Worm (Caenorhabditis elegans) whole organism, L2 larva: ENCODE measurements around the gene srh-222.

Source experiments
- F13H6.1 ChIP-seq: sonication (generic microtip); optimal IDR thresholded peaks from 2 replicates; lab custom pipeline; 2016; ENCODE audit warnings: missing genetic modification characterization, missing compliant biosample characterization
- R02D3.7 ChIP-seq: fragments of 150-350 bp; optimal IDR thresholded peaks from 2 replicates; lab custom pipeline; 2014; ENCODE audit warnings: missing biosample characterization, missing genetic modification characterization
- Y55F3AM.14 ChIP-seq: fragments of 200-800 bp; sonication (Bioruptor generic); optimal IDR thresholded peaks from 2 replicates; lab custom pipeline; 2018; ENCODE audit warnings: mild to moderate bottlenecking, missing genetic modification characterization, missing compliant biosample characterization
- ZK546.5 ChIP-seq: sonication (generic microtip); optimal IDR thresholded peaks from 2 replicates; lab custom pipeline; 2017; ENCODE audit warnings: missing biosample characterization, missing genetic modification characterization
- alr-1 ChIP-seq: fragments of 150-350 bp; optimal IDR thresholded peaks from 2 replicates; lab custom pipeline; 2014; ENCODE audit warnings: missing biosample characterization, missing genetic modification characterization
- ama-1 ChIP-seq: fragments of 150-350 bp; optimal IDR thresholded peaks from 2 replicates; lab custom pipeline; 2018; ENCODE audit warnings: inconsistent platforms
- ceh-16 ChIP-seq: fragments of 150-350 bp; optimal IDR thresholded peaks from 2 replicates; lab custom pipeline; 2014; ENCODE audit warnings: missing biosample characterization, missing genetic modification characterization
- ceh-82 ChIP-seq: fragments of 150-350 bp; optimal IDR thresholded peaks from 2 replicates; lab custom pipeline; 2014; ENCODE audit warnings: missing biosample characterization, missing genetic modification characterization
- crh-2 ChIP-seq: sonication (generic microtip); optimal IDR thresholded peaks from 2 replicates; lab custom pipeline; 2017; ENCODE audit warnings: missing biosample characterization, missing genetic modification characterization
- dmd-4 ChIP-seq: sonication (generic microtip); optimal IDR thresholded peaks from 2 replicates; lab custom pipeline; 2017; ENCODE audit warnings: missing biosample characterization, missing genetic modification characterization
- egl-27 ChIP-seq: sonication (generic microtip); optimal IDR thresholded peaks from 3 replicates; lab custom pipeline; 2017; ENCODE audit warnings: missing biosample characterization, missing genetic modification reagents, missing genetic modification characterization
- fos-1 ChIP-seq: fragments of 150-350 bp; optimal IDR thresholded peaks from 2 replicates; lab custom pipeline; 2014; ENCODE audit warnings: missing biosample characterization, missing genetic modification characterization
- gmeb-1 ChIP-seq: fragments of 150-350 bp; optimal IDR thresholded peaks from 2 replicates; lab custom pipeline; 2014; ENCODE audit warnings: missing biosample characterization, missing genetic modification characterization
- lin-13 ChIP-seq: fragments of 150-350 bp; optimal IDR thresholded peaks from 2 replicates; lab custom pipeline; 2014; ENCODE audit warnings: missing biosample characterization, missing genetic modification reagents, missing genetic modification characterization
- lin-39 ChIP-seq: fragments of 150-350 bp; optimal IDR thresholded peaks from 2 replicates; lab custom pipeline; 2014; ENCODE audit warnings: missing biosample characterization, missing genetic modification reagents, missing genetic modification characterization
- lsy-2 ChIP-seq, 2 experiments: fragments of 150-350 bp in 1 of 2; sonication (generic microtip) in 1 of 2; optimal IDR thresholded peaks; 2 replicates each; lab custom pipeline; 2014 to 2017; ENCODE audit warnings: missing biosample characterization in 2 of 2, missing genetic modification characterization in 2 of 2
- mab-5 ChIP-seq: fragments of 150-350 bp; optimal IDR thresholded peaks from 2 replicates; lab custom pipeline; 2014; ENCODE audit warnings: missing biosample characterization, missing genetic modification characterization
- mbf-1 ChIP-seq: sonication (generic microtip); optimal IDR thresholded peaks from 2 replicates; lab custom pipeline; 2017; ENCODE audit warnings: missing biosample characterization, missing genetic modification characterization
- mdl-1 ChIP-seq, 2 experiments: fragments of 150-350 bp in 1 of 2; sonication (generic microtip) in 1 of 2; optimal IDR thresholded peaks; 2 replicates each; lab custom pipeline; 2017; ENCODE audit warnings: missing biosample characterization in 2 of 2, missing genetic modification characterization in 2 of 2
- nhr-11 ChIP-seq: fragments of 150-350 bp; optimal IDR thresholded peaks from 2 replicates; lab custom pipeline; 2014; ENCODE audit warnings: missing biosample characterization, missing genetic modification characterization
- nhr-12 ChIP-seq: fragments of 150-350 bp; optimal IDR thresholded peaks from 2 replicates; lab custom pipeline; 2014; ENCODE audit warnings: missing biosample characterization, missing genetic modification characterization
- nhr-21 ChIP-seq: fragments of 150-350 bp; optimal IDR thresholded peaks from 2 replicates; lab custom pipeline; 2014; ENCODE audit warnings: missing biosample characterization, missing genetic modification characterization
- nhr-23 ChIP-seq: fragments of 150-350 bp; optimal IDR thresholded peaks from 2 replicates; lab custom pipeline; 2014; ENCODE audit warnings: missing biosample characterization, missing genetic modification reagents, missing genetic modification characterization
- nhr-237 ChIP-seq: fragments of 150-350 bp; optimal IDR thresholded peaks from 2 replicates; lab custom pipeline; 2014; ENCODE audit warnings: missing biosample characterization, missing genetic modification characterization
- nhr-25 ChIP-seq: fragments of 150-350 bp; sonication (generic microtip); optimal IDR thresholded peaks from 3 replicates; lab custom pipeline; 2014; ENCODE audit warnings: missing biosample characterization, missing genetic modification characterization
- nhr-6 ChIP-seq: fragments of 150-350 bp; optimal IDR thresholded peaks from 2 replicates; lab custom pipeline; 2014; ENCODE audit warnings: missing biosample characterization, missing genetic modification characterization
- nhr-77 ChIP-seq: fragments of 150-350 bp; optimal IDR thresholded peaks from 2 replicates; lab custom pipeline; 2014; ENCODE audit warnings: missing biosample characterization, missing genetic modification characterization
- peb-1 ChIP-seq: fragments of 150-350 bp; optimal IDR thresholded peaks from 2 replicates; lab custom pipeline; 2014; ENCODE audit warnings: missing biosample characterization, missing genetic modification characterization
- sem-4 ChIP-seq: fragments of 150-350 bp; optimal IDR thresholded peaks from 2 replicates; lab custom pipeline; 2014; ENCODE audit warnings: missing biosample characterization, missing genetic modification reagents, missing genetic modification characterization
- skn-1 ChIP-seq: sonication (generic microtip); optimal IDR thresholded peaks from 2 replicates; lab custom pipeline; 2017; ENCODE audit warnings: missing biosample characterization, missing genetic modification characterization
- sma-3 ChIP-seq: sonication (generic microtip); optimal IDR thresholded peaks from 2 replicates; lab custom pipeline; 2016; ENCODE audit warnings: missing genetic modification reagents, missing genetic modification characterization, missing compliant biosample characterization
- sma-9 ChIP-seq, 2 experiments: fragments of 150-350 bp in 1 of 2; sonication (generic microtip) in 1 of 2; optimal IDR thresholded peaks; 2 replicates each; lab custom pipeline; 2014 to 2016; ENCODE audit warnings: missing genetic modification characterization in 2 of 2, mild to moderate bottlenecking in 1 of 2, missing biosample characterization in 1 of 2, missing compliant biosample characterization in 1 of 2, missing genetic modification reagents in 1 of 2, moderate library complexity in 1 of 2
- snpc-4 ChIP-seq: fragments of 150-350 bp; optimal IDR thresholded peaks from 2 replicates; lab custom pipeline; 2014; ENCODE audit warnings: missing biosample characterization, missing genetic modification characterization
- unc-39 ChIP-seq: fragments of 150-350 bp; optimal IDR thresholded peaks from 2 replicates; lab custom pipeline; 2014; ENCODE audit warnings: missing biosample characterization, missing genetic modification characterization
- unc-55 ChIP-seq: fragments of 150-350 bp; sonication (generic microtip); optimal IDR thresholded peaks from 3 replicates; lab custom pipeline; 2014; ENCODE audit warnings: missing biosample characterization, missing genetic modification reagents, missing genetic modification characterization
- unc-62 ChIP-seq: fragments of 150-350 bp; optimal IDR thresholded peaks from 2 replicates; lab custom pipeline; 2014; ENCODE audit warnings: missing biosample characterization, missing genetic modification reagents, missing genetic modification characterization
- zag-1 ChIP-seq: fragments of 150-350 bp; optimal IDR thresholded peaks from 2 replicates; lab custom pipeline; 2014; ENCODE audit warnings: missing biosample characterization, missing genetic modification characterization
- ztf-1 ChIP-seq: fragments of 200-800 bp; sonication (Bioruptor generic); conservative IDR thresholded peaks from 2 replicates; pipeline ENCODE4 v1.3.6; 2022; ENCODE audit warnings: missing genetic modification characterization, missing compliant biosample characterization
- ztf-4 ChIP-seq: fragments of 150-350 bp; optimal IDR thresholded peaks from 2 replicates; lab custom pipeline; 2014; ENCODE audit warnings: missing biosample characterization, missing genetic modification characterization

Gene srh-222

DNA sequence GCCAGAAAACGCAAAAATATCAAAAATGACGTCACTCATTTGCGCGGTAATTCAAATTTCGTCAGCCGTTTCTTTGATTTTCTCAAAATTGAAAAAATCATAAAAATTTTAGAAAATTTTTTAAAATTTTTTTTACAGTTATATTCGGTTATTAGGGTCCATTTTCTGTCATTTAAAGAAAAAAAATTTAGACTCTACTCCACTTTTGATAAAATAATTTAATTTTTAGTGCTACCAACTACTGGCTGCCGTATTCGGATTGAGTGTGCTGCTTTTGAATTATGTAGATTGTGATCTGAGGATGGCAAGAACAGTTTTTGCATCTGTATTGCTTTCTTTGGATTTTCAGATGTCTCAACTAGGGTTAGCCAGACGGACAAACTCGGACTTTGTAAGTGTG, 17.0 kb upstream of the srh-222 start, which contains the start of gene Y46C8AM.1:
Gene Y46C8AM.1 (plus strand): TSS at position 301 of the 400 bp plus-strand sequence.
- no peak for TF ChIP-seq ztf-1
- TF ChIP-seq skn-1 (tag; lab: Kevin White, UChicago) = no peak
- TF ChIP-seq nhr-23 (tag; lab: Kevin White, UChicago) = no peak
- no peak for TF ChIP-seq R02D3.7
- TF ChIP-seq unc-39 (tag; lab: Kevin White, UChicago) = no peak
- TF ChIP-seq sma-3 (GFP tag; lab: Kevin White, UChicago) = no peak
- no peak for TF ChIP-seq ceh-82 (tag; lab: Kevin White, UChicago)
- no peak for TF ChIP-seq alr-1 (tag; lab: Kevin White, UChicago)
- TF ChIP-seq egl-27 (tag; lab: Kevin White, UChicago) = no peak
- TF ChIP-seq peb-1 (tag; lab: Kevin White, UChicago) = no peak
- TF ChIP-seq ZK546.5 (tag; lab: Kevin White, UChicago) = no peak
- no peak for TF ChIP-seq zag-1 (tag; lab: Kevin White, UChicago)
- no peak for TF ChIP-seq mdl-1 (tag; optimal IDR thresholded peaks at IDR 0.05; lab: Kevin White, UChicago)
- TF ChIP-seq unc-62 (GFP tag; lab: Kevin White, UChicago) = no peak
- TF ChIP-seq nhr-12 (tag; lab: Kevin White, UChicago) = no peak

DNA sequence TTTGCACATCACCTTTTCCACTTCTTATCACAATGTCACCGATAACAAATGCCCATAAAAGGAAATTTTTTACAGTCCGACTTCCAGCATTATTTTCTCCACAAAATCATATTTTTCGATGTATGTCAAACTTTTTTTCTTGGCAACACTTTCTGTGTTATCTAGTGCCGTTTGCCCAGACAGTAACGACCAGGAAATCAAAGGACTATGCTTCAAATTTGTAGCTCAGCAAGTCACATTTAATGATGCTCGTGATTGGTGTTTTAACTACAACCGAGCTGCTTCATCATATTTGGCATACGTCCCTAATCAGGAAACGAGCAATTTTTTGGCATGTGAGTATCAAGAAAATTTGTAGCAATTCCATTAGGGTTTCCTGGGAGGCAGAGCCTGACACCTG, 16.1 kb upstream of the srh-222 start:
- TF ChIP-seq ama-1 (no peak), peb-1 (tag; lab: Kevin White, UChicago) (no peak), mab-5 (tag; lab: Kevin White, UChicago) (no peak)

DNA sequence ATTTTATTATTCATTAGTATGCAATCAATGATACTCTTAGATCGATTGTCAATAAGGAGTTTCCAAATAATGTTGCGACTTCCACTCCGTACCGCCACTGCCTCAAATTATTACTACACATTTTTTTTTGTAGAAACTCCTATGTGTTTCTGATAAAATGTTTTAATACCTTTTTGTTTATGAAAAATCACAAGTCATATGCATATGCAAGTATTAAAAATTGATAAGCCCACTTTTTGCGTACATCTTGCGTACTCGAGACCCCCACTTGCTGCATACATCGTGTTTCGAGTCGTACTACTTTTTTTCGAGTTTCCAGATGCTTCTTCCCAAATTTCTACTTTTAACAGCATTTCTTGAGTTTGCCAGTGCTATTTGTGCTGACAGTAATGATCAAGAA, 14.6 kb upstream of the srh-222 start, which contains the start of gene clec-76:
Gene clec-76 (plus strand): TSS at position 234 of the 400 bp plus-strand sequence.
- TF ChIP-seq F13H6.1 (tag; lab: Kevin White, UChicago) (no peak), lsy-2 (tag; optimal IDR thresholded peaks at IDR 0.05; lab: Kevin White, UChicago) (no peak), skn-1 (tag; lab: Kevin White, UChicago) (no peak), nhr-77 (tag; lab: Kevin White, UChicago) (no peak), R02D3.7 (no peak), alr-1 (tag; lab: Kevin White, UChicago) (no peak), ZK546.5 (tag; lab: Kevin White, UChicago) (no peak), sma-9 (GFP tag; optimal IDR thresholded peaks at IDR 0.05; lab: Kevin White, UChicago) (peak; percentile 52), sma-9 (tag; optimal IDR thresholded peaks at IDR 0.05; lab: Kevin White, UChicago) (no peak), fos-1 (tag; lab: Kevin White, UChicago) (peak; percentile 41)

DNA sequence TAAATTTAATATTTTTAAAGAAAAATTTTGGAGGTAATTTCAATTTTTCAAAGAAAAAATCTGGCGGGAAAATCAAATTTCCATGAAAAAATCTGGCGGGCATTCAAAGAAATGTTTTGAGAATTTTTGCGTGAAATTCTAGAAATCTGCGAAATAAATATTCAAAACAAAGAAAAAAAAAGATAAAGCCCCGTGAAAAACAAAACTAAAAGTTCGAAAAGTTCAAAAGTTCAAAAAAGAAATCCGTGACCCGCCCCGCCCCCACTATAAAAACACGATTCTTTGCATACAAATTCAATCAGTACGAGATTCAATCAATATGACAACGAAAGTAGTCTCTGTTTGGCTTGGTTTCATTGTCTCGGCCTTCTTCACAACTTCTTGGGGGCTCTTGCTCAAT, 6.6 kb upstream of the srh-222 start, which contains the start of gene clec-79:
Gene clec-79 (plus strand): TSS at position 301 of the 400 bp plus-strand sequence.
- TF ChIP-seq mab-5 (tag; lab: Kevin White, UChicago) (no peak), unc-39 (tag; lab: Kevin White, UChicago) (no peak), lin-39 (tag; lab: Kevin White, UChicago) (no peak), lin-13 (GFP tag; lab: Kevin White, UChicago) (no peak), zag-1 (tag; lab: Kevin White, UChicago) (no peak), nhr-25 (tag; lab: Kevin White, UChicago) (no peak), lsy-2 (tag; optimal IDR thresholded peaks at IDR 0.05; lab: Kevin White, UChicago) (no peak), nhr-6 (no peak), R02D3.7 (no peak), F13H6.1 (tag; lab: Kevin White, UChicago) (no peak), unc-55 (GFP tag; lab: Kevin White, UChicago) (no peak), crh-2 (tag; lab: Kevin White, UChicago) (no peak), mdl-1 (tag; optimal IDR thresholded peaks at IDR 0.05; lab: Kevin White, UChicago) (no peak)
- TF ChIP-seq, all 48 proteins: peak for 0

DNA sequence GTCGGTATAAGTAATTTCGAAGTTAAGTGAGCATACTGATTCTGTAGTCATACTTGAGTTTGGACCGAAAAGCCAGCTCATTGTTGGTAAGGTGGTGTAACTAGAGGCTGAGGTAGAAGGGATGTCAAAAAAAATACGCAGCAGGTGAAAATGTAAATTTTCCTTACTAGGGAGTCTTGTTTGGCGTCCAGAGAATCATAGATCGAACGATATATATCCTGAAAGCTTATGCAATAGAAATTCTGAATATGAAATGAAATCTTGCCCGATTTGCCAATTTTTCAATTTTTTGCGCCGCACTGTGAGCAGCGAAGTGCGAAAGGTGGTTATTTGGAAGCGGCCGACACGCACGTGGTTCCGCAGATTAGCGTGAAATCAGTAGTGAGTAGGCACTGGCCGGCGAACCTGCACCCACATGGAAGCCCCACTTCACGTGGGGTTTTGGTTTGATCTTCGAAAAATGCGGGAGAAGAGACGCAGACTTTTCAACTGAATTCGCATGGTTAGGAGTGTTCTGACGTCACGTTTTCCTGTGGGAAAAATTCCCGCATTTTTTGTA, 1.6 kb upstream of the srh-222 start, which contains the start of gene srh-220:
Gene srh-220 (minus strand): TSS at position 51 of the 559 bp plus-strand sequence.
- no peak for TF ChIP-seq ceh-82 (tag; lab: Kevin White, UChicago)
- TF ChIP-seq lin-39 (tag; lab: Kevin White, UChicago) = no peak
- TF ChIP-seq ztf-4 (tag; lab: Kevin White, UChicago) = no peak

DNA sequence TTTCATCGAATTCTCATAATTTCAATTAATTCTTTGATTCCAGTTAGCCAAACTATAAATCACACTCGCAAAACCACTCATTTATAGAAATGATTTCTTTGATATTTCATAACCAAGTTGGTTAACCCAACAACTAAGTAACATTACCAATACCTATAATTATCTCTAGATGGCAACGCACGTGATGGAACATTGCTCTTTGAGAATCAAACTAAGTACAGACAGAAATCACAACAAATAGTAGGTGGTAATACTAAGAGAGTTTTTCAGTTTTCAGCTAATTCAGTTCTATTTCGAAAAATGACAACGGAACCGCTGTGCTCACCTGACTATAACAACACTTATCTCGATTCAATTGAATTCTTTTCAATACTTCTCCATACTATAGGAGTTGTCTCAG, 2.0 kb downstream of the srh-222 start, which contains the start of gene srh-223:
Gene srh-223 (plus strand): TSS at position 301 of the 400 bp plus-strand sequence.
- TF ChIP-seq gmeb-1 (tag; lab: Kevin White, UChicago) (no peak), ztf-4 (tag; lab: Kevin White, UChicago) (no peak), sem-4 (tag; lab: Kevin White, UChicago) (no peak), nhr-237 (tag; lab: Kevin White, UChicago) (no peak), nhr-21 (tag; lab: Kevin White, UChicago) (no peak), lin-13 (GFP tag; lab: Kevin White, UChicago) (no peak), nhr-11 (no peak), sma-9 (GFP tag; optimal IDR thresholded peaks at IDR 0.05; lab: Kevin White, UChicago) (no peak), sma-9 (tag; optimal IDR thresholded peaks at IDR 0.05; lab: Kevin White, UChicago) (no peak), dmd-4 (tag; lab: Kevin White, UChicago) (no peak), fos-1 (tag; lab: Kevin White, UChicago) (no peak), ceh-16 (tag; lab: Kevin White, UChicago) (no peak), peb-1 (tag; lab: Kevin White, UChicago) (no peak), unc-62 (GFP tag; lab: Kevin White, UChicago) (no peak), snpc-4 (tag; lab: Kevin White, UChicago) (no peak), mbf-1 (no peak), Y55F3AM.14 (GFP tag; lab: Kevin White, UChicago) (no peak), nhr-12 (tag; lab: Kevin White, UChicago) (no peak)
